Worm (Caenorhabditis elegans): ENCODE measurements around the gene atf-8.

ce11 chrV:6120156-6120879, 14.9 kb downstream of the atf-8 start, which contains the start of gene ceh-49:
- TF ChIP-seq hlh-8 (tag; optimal IDR thresholded peaks at IDR 0.05), result no peak
- no peak for TF ChIP-seq fkh-10 (GFP tag; optimal IDR thresholded peaks at IDR 0.05)
- TF ChIP-seq pha-4 (tag; optimal IDR thresholded peaks at IDR 0.05), result no peak
- no peak for TF ChIP-seq pag-3 (tag; optimal IDR thresholded peaks at IDR 0.05; ENCODE audit: borderline replicate concordance)
- TF ChIP-seq unc-55 (GFP tag; optimal IDR thresholded peaks at IDR 0.05), result no peak
- TF ChIP-seq ceh-9 (tag; optimal IDR thresholded peaks at IDR 0.05), result no peak
- no peak for TF ChIP-seq hlh-30 (tag; optimal IDR thresholded peaks at IDR 0.05; ENCODE audit: insufficient read depth)
